Worm (Caenorhabditis elegans) whole organism, early embryonic: ENCODE measurements around the gene srx-58.
"Not testable (repeated sequence)": the region's sequence is repeated elsewhere in the genome, so short reads cannot be mapped to it uniquely, and the experiment has no call there.

Source experiments
- B0310.2 ChIP-seq: sonication (generic microtip); optimal IDR thresholded peaks from 2 replicates; lab custom pipeline; 2016; ENCODE audit warnings: mild to moderate bottlenecking, missing genetic modification characterization, missing compliant biosample characterization
- F13C5.2 ChIP-seq: sonication (generic microtip); optimal IDR thresholded peaks from 2 replicates; lab custom pipeline; 2017; ENCODE audit warnings: mild to moderate bottlenecking, missing genetic modification characterization, inconsistent platforms, missing compliant biosample characterization
- aly-1 ChIP-seq: sonication (generic microtip); optimal IDR thresholded peaks from 2 replicates; lab custom pipeline; 2016; ENCODE audit warnings: missing genetic modification characterization, missing compliant biosample characterization
- ama-1 ChIP-seq: fragments of 150-350 bp; optimal IDR thresholded peaks from 2 replicates; lab custom pipeline; 2014
- ceh-13 ChIP-seq: fragments of 200-800 bp; sonication (Bioruptor generic); optimal IDR thresholded peaks from 2 replicates; lab custom pipeline; 2018; ENCODE audit warnings: mild to moderate bottlenecking, missing genetic modification characterization, missing compliant biosample characterization
- ceh-36 ChIP-seq: sonication (generic microtip); optimal IDR thresholded peaks from 2 replicates; lab custom pipeline; 2016; ENCODE audit warnings: missing genetic modification characterization, inconsistent platforms, missing compliant biosample characterization
- ets-7 ChIP-seq: sonication (generic microtip); optimal IDR thresholded peaks from 2 replicates; lab custom pipeline; 2016; ENCODE audit warnings: missing genotype, missing genetic modification characterization, missing compliant biosample characterization
- flt-1 ChIP-seq: fragments of 200-800 bp; sonication (Bioruptor generic); IDR thresholded peaks from 2 replicates; pipeline ENCODE4 v1.3.6; 2022; ENCODE audit warnings: missing genetic modification characterization, missing compliant biosample characterization
- hmbx-1 ChIP-seq: sonication (generic microtip); optimal IDR thresholded peaks from 2 replicates; lab custom pipeline; 2016; ENCODE audit warnings: mild to moderate bottlenecking, missing genetic modification characterization, missing compliant biosample characterization
- hmg-4 ChIP-seq: fragments of 200-800 bp; sonication (Bioruptor generic); optimal IDR thresholded peaks from 2 replicates; lab custom pipeline; 2018; ENCODE audit warnings: mild to moderate bottlenecking, missing genetic modification characterization, missing compliant biosample characterization
- hnd-1 ChIP-seq: sonication (generic microtip); optimal IDR thresholded peaks from 2 replicates; lab custom pipeline; 2016; ENCODE audit warnings: missing genetic modification characterization, missing compliant biosample characterization
- pes-1 ChIP-seq: fragments of 200-800 bp; sonication (Bioruptor generic); IDR thresholded peaks from 2 replicates; pipeline ENCODE4 v1.3.6; 2022; ENCODE audit warnings: missing genetic modification reagents, missing genetic modification characterization, missing compliant biosample characterization
- scrt-1 ChIP-seq: fragments of 200-800 bp; sonication (Bioruptor generic); IDR thresholded peaks from 2 replicates; pipeline ENCODE4 v1.3.6; 2022; ENCODE audit warnings: missing genetic modification characterization, missing compliant biosample characterization
- sea-1 ChIP-seq: fragments of 200-800 bp; sonication (Bioruptor generic); conservative IDR thresholded peaks from 2 replicates; pipeline ENCODE4 v1.3.6; 2022; ENCODE audit warnings: missing genetic modification characterization, missing compliant biosample characterization
- tbx-11 ChIP-seq: fragments of 200-800 bp; sonication (Bioruptor generic); IDR thresholded peaks from 2 replicates; pipeline ENCODE4 v1.3.6; 2022; ENCODE audit warnings: missing genetic modification characterization, missing compliant biosample characterization
- tbx-37 ChIP-seq: fragments of 200-800 bp; sonication (Bioruptor generic); conservative IDR thresholded peaks from 2 replicates; pipeline ENCODE4 v1.3.6; 2022; ENCODE audit warnings: missing genetic modification reagents, missing genetic modification characterization, missing compliant biosample characterization
- tra-4 ChIP-seq: sonication (generic microtip); optimal IDR thresholded peaks from 2 replicates; lab custom pipeline; 2017; ENCODE audit warnings: missing genetic modification characterization, missing compliant biosample characterization

Gene srx-58

ce11 chrV:15350615-15351014, 1.9 kb upstream of the srx-58 start, which contains the start of gene clec-231:
Gene clec-231 (minus strand): TSS chrV:15350715.
- no peak for TF ChIP-seq B0310.2 (tag; lab: Kevin White, UChicago)
- TF ChIP-seq flt-1 (GFP tag; lab: Robert Waterston, UW): no peak
- TF ChIP-seq sea-1 (GFP tag; lab: Robert Waterston, UW): no peak
- no peak for TF ChIP-seq ceh-13 (GFP tag; lab: Kevin White, UChicago)
- no peak for TF ChIP-seq tbx-11 (GFP tag; lab: Robert Waterston, UW)
- no peak for TF ChIP-seq ets-7 (tag; lab: Kevin White, UChicago)
- no peak for TF ChIP-seq pes-1 (GFP tag; lab: Robert Waterston, UW)
- no peak for TF ChIP-seq ceh-36 (tag; lab: Kevin White, UChicago)
- no peak for TF ChIP-seq hmbx-1 (tag; lab: Kevin White, UChicago)
- no peak for TF ChIP-seq hnd-1 (tag; lab: Kevin White, UChicago)
- TF ChIP-seq tra-4 (tag; lab: Kevin White, UChicago): no peak
- TF ChIP-seq F13C5.2 (tag; lab: Kevin White, UChicago): no peak
- TF ChIP-seq ama-1: no peak
- no peak for TF ChIP-seq hmg-4 (GFP tag; lab: Kevin White, UChicago)
- TF ChIP-seq aly-1: no peak
- no peak for TF ChIP-seq scrt-1

- no peak for TF ChIP-seq tbx-11 (GFP tag; lab: Robert Waterston, UW)
- TF ChIP-seq flt-1 (GFP tag; lab: Robert Waterston, UW): no peak
- no peak for TF ChIP-seq hmg-4 (GFP tag; lab: Kevin White, UChicago)
- no peak for TF ChIP-seq hnd-1 (tag; lab: Kevin White, UChicago)
- no peak for TF ChIP-seq tra-4 (tag; lab: Kevin White, UChicago)
- TF ChIP-seq ets-7 (tag; lab: Kevin White, UChicago): no peak
- TF ChIP-seq pes-1 (GFP tag; lab: Robert Waterston, UW): no peak
- no peak for TF ChIP-seq scrt-1
- TF ChIP-seq ceh-36 (tag; lab: Kevin White, UChicago): no peak
- TF ChIP-seq B0310.2 (tag; lab: Kevin White, UChicago): no peak
- TF ChIP-seq hmbx-1 (tag; lab: Kevin White, UChicago): no peak
- TF ChIP-seq sea-1 (GFP tag; lab: Robert Waterston, UW): no peak
- TF ChIP-seq ceh-13 (GFP tag; lab: Kevin White, UChicago): no peak
- no peak for TF ChIP-seq F13C5.2 (tag; lab: Kevin White, UChicago)
- no peak for TF ChIP-seq ama-1
- TF ChIP-seq aly-1: no peak
- no peak for TF ChIP-seq tbx-37
Observed at ce11 chrV:15354648-15355047, 2.2 kb downstream of the srx-58 start, which contains the start of gene C29F3.7. Gene C29F3.7 (plus strand): TSS chrV:15354901.

- TF ChIP-seq hnd-1 (tag; lab: Kevin White, UChicago); ceh-13 (GFP tag; lab: Kevin White, UChicago); scrt-1: not testable (repeated sequence)
Observed at ce11 chrV:15361412-15361811, 8.9 kb downstream of the srx-58 start, which contains the start of gene ech-1.1. Gene ech-1.1 (minus strand): TSS chrV:15361512.

- no peak for TF ChIP-seq ceh-36 (tag; lab: Kevin White, UChicago)
- TF ChIP-seq B0310.2 (tag; lab: Kevin White, UChicago): no peak
- no peak for TF ChIP-seq flt-1 (GFP tag; lab: Robert Waterston, UW)
- no peak for TF ChIP-seq aly-1
- TF ChIP-seq tbx-37: no peak
- no peak for TF ChIP-seq scrt-1
- no peak for TF ChIP-seq hmbx-1 (tag; lab: Kevin White, UChicago)
- no peak for TF ChIP-seq tra-4 (tag; lab: Kevin White, UChicago)
- no peak for TF ChIP-seq ama-1
- TF ChIP-seq F13C5.2 (tag; lab: Kevin White, UChicago): no peak
- no peak for TF ChIP-seq ceh-13 (GFP tag; lab: Kevin White, UChicago)
- TF ChIP-seq sea-1 (GFP tag; lab: Robert Waterston, UW): no peak
- TF ChIP-seq hnd-1 (tag; lab: Kevin White, UChicago): no peak
- no peak for TF ChIP-seq tbx-11 (GFP tag; lab: Robert Waterston, UW)
- no peak for TF ChIP-seq hmg-4 (GFP tag; lab: Kevin White, UChicago)
- no peak for TF ChIP-seq ets-7 (tag; lab: Kevin White, UChicago)
- no peak for TF ChIP-seq pes-1 (GFP tag; lab: Robert Waterston, UW)
Observed at ce11 chrV:15367770-15368169, 15.3 kb downstream of the srx-58 start.

ce11 chrV:15369707-15370106, 17.2 kb downstream of the srx-58 start, which contains the start of gene nhr-269:
Gene nhr-269 (minus strand): TSS chrV:15369807.
- no peak for TF ChIP-seq tbx-11 (GFP tag; lab: Robert Waterston, UW)

- no peak for TF ChIP-seq ceh-13 (GFP tag; lab: Kevin White, UChicago)
- TF ChIP-seq B0310.2 (tag; lab: Kevin White, UChicago): no peak
- no peak for TF ChIP-seq aly-1
- no peak for TF ChIP-seq tra-4 (tag; lab: Kevin White, UChicago)
- TF ChIP-seq tbx-37: no peak
- no peak for TF ChIP-seq flt-1 (GFP tag; lab: Robert Waterston, UW)
- no peak for TF ChIP-seq tbx-11 (GFP tag; lab: Robert Waterston, UW)
- TF ChIP-seq hmbx-1 (tag; lab: Kevin White, UChicago): no peak
- no peak for TF ChIP-seq F13C5.2 (tag; lab: Kevin White, UChicago)
- no peak for TF ChIP-seq hnd-1 (tag; lab: Kevin White, UChicago)
- no peak for TF ChIP-seq ets-7 (tag; lab: Kevin White, UChicago)
- no peak for TF ChIP-seq hmg-4 (GFP tag; lab: Kevin White, UChicago)
- TF ChIP-seq scrt-1: no peak
- TF ChIP-seq sea-1 (GFP tag; lab: Robert Waterston, UW): no peak
Observed at ce11 chrV:15376223-15376622, 23.7 kb downstream of the srx-58 start, which contains the start of gene srh-52. Gene srh-52 (minus strand): TSS chrV:15376323.

ce11 chrV:15377903-15378302, 25.4 kb downstream of the srx-58 start, which contains the start of gene srh-122:
Gene srh-122 (minus strand): TSS chrV:15378003.
- no peak for TF ChIP-seq hmbx-1 (tag; lab: Kevin White, UChicago)
